Worm (Caenorhabditis elegans) whole organism, late embryonic: Measurements from ENCODE around the gene nas-18.

Experiments used
- K02D7.2 ChIP-seq: sonication (generic microtip); optimal IDR thresholded peaks from 2 replicates; lab custom pipeline; 2017; ENCODE audit warnings: mild to moderate bottlenecking, missing genetic modification characterization, missing compliant biosample characterization
- ama-1 ChIP-seq: fragments of 150-350 bp; optimal IDR thresholded peaks from 2 replicates; lab custom pipeline; 2014
- ceh-22 ChIP-seq: sonication (generic microtip); optimal IDR thresholded peaks from 2 replicates; lab custom pipeline; 2017; ENCODE audit warnings: missing biosample characterization, missing genetic modification characterization
- nfya-1 ChIP-seq: sonication (generic microtip); optimal IDR thresholded peaks from 2 replicates; lab custom pipeline; 2017; ENCODE audit warnings: missing genetic modification characterization, mild to moderate bottlenecking, missing compliant biosample characterization, antibody characterized with exemption, moderate library complexity
- pha-4 ChIP-seq: fragments of 150-350 bp; optimal IDR thresholded peaks from 2 replicates; lab custom pipeline; 2018; ENCODE audit warnings: missing biosample characterization, missing genetic modification reagents, missing genetic modification characterization
- ref-2 ChIP-seq: sonication (generic microtip); optimal IDR thresholded peaks from 2 replicates; lab custom pipeline; 2016; ENCODE audit warnings: missing genetic modification characterization, missing compliant biosample characterization
- rnt-1 ChIP-seq: sonication (generic microtip); optimal IDR thresholded peaks from 2 replicates; lab custom pipeline; 2016; ENCODE audit warnings: missing genetic modification characterization, missing compliant biosample characterization
- unc-86 ChIP-seq: sonication (generic microtip); optimal IDR thresholded peaks from 2 replicates; lab custom pipeline; 2016; ENCODE audit warnings: missing genetic modification characterization, missing compliant biosample characterization

DNA sequence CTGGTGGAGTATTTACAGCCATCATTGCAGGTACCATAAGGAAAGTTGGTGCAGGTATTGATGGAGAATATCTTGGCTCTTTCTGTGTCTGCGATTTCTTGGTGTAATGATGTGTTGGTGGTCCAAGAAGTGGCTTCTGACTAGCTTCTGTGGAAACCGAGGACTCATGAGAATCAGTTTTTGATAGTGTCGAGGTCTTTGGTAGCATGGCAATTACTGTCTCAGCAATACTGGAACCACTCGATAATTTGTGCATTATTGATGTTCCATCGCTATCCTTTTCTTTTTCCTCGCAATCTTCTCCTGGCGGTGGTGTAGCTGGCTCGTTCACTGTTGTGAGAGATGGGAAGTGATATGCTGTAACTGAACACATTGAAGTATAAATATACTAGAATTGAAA is 32.7 kb upstream of the nas-18 start:
- no peak for TF ChIP-seq ref-2 (tag; lab: Kevin White, UChicago)
- TF ChIP-seq ama-1 (lab: Kevin White, UChicago), result no peak
- TF ChIP-seq ceh-22 (tag; lab: Kevin White, UChicago), result no peak
- TF ChIP-seq K02D7.2 (tag; lab: Kevin White, UChicago), result no peak
- TF ChIP-seq rnt-1, result no peak
- no peak for TF ChIP-seq pha-4 (tag; lab: Kevin White, UChicago)
- TF ChIP-seq nfya-1 (tag; lab: Kevin White, UChicago), result no peak
- TF ChIP-seq unc-86 (tag; lab: Kevin White, UChicago), result no peak
